Worm (Caenorhabditis elegans): ENCODE results near the gene cal-8.

Gene cal-8

ce11 chrII:5498156-5498739 lies 16.4 kb upstream of the cal-8 start, which contains the start of the genes suex-1 and F12A10.9:
TSS of gene suex-1 (minus strand) at chrII:5498256.
TSS of gene F12A10.9 (plus strand) at chrII:5498689.
- TF ChIP-seq lin-29 (GFP tag; IDR thresholded peaks at IDR 0.05) (no peak), ceh-44 (GFP tag; IDR thresholded peaks at IDR 0.05) (no peak), mes-2 (tag; optimal IDR thresholded peaks at IDR 0.05; ENCODE audit: poor library complexity, severe bottlenecking) (no peak), php-3 (GFP tag; IDR thresholded peaks at IDR 0.05) (no peak), tag-97 (GFP tag; IDR thresholded peaks at IDR 0.05) (no peak), aha-1 (tag) (peak; percentile 33)

ce11 chrII:5497541-5497940 lies 15.7 kb upstream of the cal-8 start:
- no peak for TF ChIP-seq sdz-12 (GFP tag; optimal IDR thresholded peaks at IDR 0.05)
- TF ChIP-seq spr-3 (GFP tag; optimal IDR thresholded peaks at IDR 0.05): no peak
- no peak for TF ChIP-seq unc-130 (GFP tag; optimal IDR thresholded peaks at IDR 0.05)
- no peak for TF ChIP-seq gei-8 (GFP tag; optimal IDR thresholded peaks at IDR 0.05)
- no peak for TF ChIP-seq ceh-20 (GFP tag; IDR thresholded peaks at IDR 0.05)
- no peak for TF ChIP-seq ceh-28 (tag; optimal IDR thresholded peaks at IDR 0.05)
- TF ChIP-seq ctbp-1 (GFP tag; IDR thresholded peaks at IDR 0.05): no peak
- no peak for TF ChIP-seq F44E2.7 (GFP tag; IDR thresholded peaks at IDR 0.05)
- no peak for TF ChIP-seq aly-2 (tag; optimal IDR thresholded peaks at IDR 0.05)
- TF ChIP-seq ceh-62 (tag; optimal IDR thresholded peaks at IDR 0.05): no peak
- TF ChIP-seq F37D6.2 (tag; optimal IDR thresholded peaks at IDR 0.05): no peak
- TF ChIP-seq nhr-11 (tag; optimal IDR thresholded peaks at IDR 0.05): no peak
- no peak for TF ChIP-seq ZK337.2 (GFP tag; IDR thresholded peaks at IDR 0.05)
- no peak for TF ChIP-seq F26F4.8 (GFP tag; conservative IDR thresholded peaks at IDR 0.05)
- no peak for TF ChIP-seq duxl-1 (tag; optimal IDR thresholded peaks at IDR 0.05; ENCODE audit: poor library complexity)
- no peak for TF ChIP-seq nhr-41 (GFP tag; IDR thresholded peaks at IDR 0.05)
- no peak for TF ChIP-seq nhr-102 (tag; optimal IDR thresholded peaks at IDR 0.05)
- no peak for TF ChIP-seq hif-1 (tag; optimal IDR thresholded peaks at IDR 0.05)
- no peak for TF ChIP-seq ceh-32 (tag; optimal IDR thresholded peaks at IDR 0.05; ENCODE audit: poor library complexity)

DNA sequence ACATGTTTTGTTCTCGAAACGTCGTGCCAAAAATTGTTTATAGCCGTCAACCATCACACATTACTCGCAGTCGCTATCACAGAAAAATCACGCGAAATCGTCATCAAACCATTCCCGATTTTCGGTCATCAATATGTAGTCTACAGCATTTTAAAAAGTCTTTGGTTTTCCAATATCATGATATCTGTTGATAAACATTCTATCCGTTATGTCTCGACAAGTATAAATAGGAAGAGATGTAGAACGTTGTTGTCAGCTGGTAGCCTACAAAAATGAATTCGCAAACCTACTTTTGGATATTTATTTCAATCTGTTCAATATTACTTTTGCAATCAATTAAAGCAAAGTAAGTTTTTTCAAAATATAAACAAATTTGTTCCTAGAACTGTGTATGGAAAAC lies 14.5 kb upstream of the cal-8 start, which contains the start of gene F12A10.1:
Gene F12A10.1 (plus strand): TSS at position 166 of the 400 bp plus-strand sequence.
- TF ChIP-seq R02D3.7 (tag; optimal IDR thresholded peaks at IDR 0.05) (no peak), nhr-28 (tag; optimal IDR thresholded peaks at IDR 0.05) (peak; percentile 77), hlh-11 (tag; optimal IDR thresholded peaks at IDR 0.05) (peak; percentile 30), rbr-2 (tag; optimal IDR thresholded peaks at IDR 0.05) (no peak), ceh-82 (tag; optimal IDR thresholded peaks at IDR 0.05) (no peak)

DNA sequence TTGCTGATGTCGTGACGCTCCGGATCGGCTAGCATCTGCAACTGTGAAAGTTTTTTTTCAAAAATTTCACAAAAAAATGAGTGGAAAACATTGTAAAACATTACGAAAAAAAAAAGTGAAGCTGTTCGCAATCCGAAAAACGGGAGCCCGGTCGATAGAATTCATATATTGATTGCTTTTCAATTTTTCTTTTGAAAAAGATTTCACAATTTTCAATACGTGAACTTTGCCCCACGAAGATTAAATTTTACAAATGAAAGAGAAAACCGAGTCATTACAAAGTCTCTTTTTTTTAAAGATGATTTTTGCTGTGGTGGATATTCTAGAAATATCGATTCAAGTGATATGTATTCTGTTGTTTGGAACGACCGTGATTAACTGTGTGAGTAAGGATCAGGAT lies 12.6 kb upstream of the cal-8 start, which contains the start of gene F12A10.6:
Gene F12A10.6 (minus strand): TSS at position 101 of the 400 bp plus-strand sequence.
- no peak for TF ChIP-seq hmg-1.1 (GFP tag; IDR thresholded peaks at IDR 0.05)
- TF ChIP-seq ceh-28 (tag; optimal IDR thresholded peaks at IDR 0.05): no peak
- no peak for TF ChIP-seq jun-1 (tag; optimal IDR thresholded peaks at IDR 0.05)
- TF ChIP-seq sdz-12 (GFP tag; optimal IDR thresholded peaks at IDR 0.05): no peak
- no peak for TF ChIP-seq lin-29 (GFP tag; IDR thresholded peaks at IDR 0.05)
- no peak for TF ChIP-seq fkh-10 (GFP tag; optimal IDR thresholded peaks at IDR 0.05)
- TF ChIP-seq F44E2.7 (GFP tag; IDR thresholded peaks at IDR 0.05): no peak
- no peak for TF ChIP-seq arid-1 (GFP tag; conservative IDR thresholded peaks at IDR 0.05)
- TF ChIP-seq Y48G9A.11 (GFP tag; IDR thresholded peaks at IDR 0.05): no peak
- TF ChIP-seq daf-16 (GFP tag; optimal IDR thresholded peaks at IDR 0.05): no peak
- no peak for TF ChIP-seq daf-16 (tag; optimal IDR thresholded peaks at IDR 0.05)
- no peak for TF ChIP-seq aha-1 (tag)
- TF ChIP-seq F37D6.2 (tag; optimal IDR thresholded peaks at IDR 0.05): no peak
- no peak for TF ChIP-seq lir-3 (tag; optimal IDR thresholded peaks at IDR 0.05)
- TF ChIP-seq R02D3.7 (tag; optimal IDR thresholded peaks at IDR 0.05): no peak
- TF ChIP-seq mxl-3 (GFP tag; optimal IDR thresholded peaks at IDR 0.05): no peak
- no peak for TF ChIP-seq dmd-8 (GFP tag; IDR thresholded peaks at IDR 0.05)
- TF ChIP-seq T20F7.1 (GFP tag; optimal IDR thresholded peaks at IDR 0.05): no peak

Measured in whole organism, L4 larva.